Fruit fly (Drosophila melanogaster): ENCODE data around the gene Prim1.

The Prim1 gene

DNA sequence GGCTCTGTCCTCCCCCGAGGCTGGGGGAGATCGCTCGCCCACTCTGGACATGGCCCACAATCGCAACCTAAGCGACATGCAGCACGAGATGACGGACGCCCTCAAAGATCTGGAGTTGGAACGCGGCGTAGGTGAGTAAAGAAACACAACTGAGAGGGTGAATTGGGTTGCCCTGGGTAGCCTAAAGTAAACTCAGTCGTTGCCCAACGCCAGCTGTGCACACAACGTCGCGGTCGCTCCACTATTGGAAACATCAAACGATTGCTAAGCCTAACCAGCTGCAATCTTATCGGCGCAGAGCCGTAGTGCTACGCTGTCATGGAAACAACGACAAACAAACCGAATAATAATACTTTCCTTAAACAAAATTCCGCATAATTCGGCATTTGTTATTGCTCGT, 7.2 kb downstream of the Prim1 start:
- TF ChIP-seq Pif1B (GFP tag; optimal IDR thresholded peaks at IDR 0.05): no peak
- TF ChIP-seq Snoo (tag; optimal IDR thresholded peaks at IDR 0.05): no peak
- no peak for TF ChIP-seq CG9948 (tag; optimal IDR thresholded peaks at IDR 0.05)
- TF ChIP-seq gl (tag; optimal IDR thresholded peaks at IDR 0.05): no peak
- no peak for TF ChIP-seq CG10348 (GFP tag; IDR thresholded peaks at IDR 0.05)
- TF ChIP-seq CG14655 (GFP tag; optimal IDR thresholded peaks at IDR 0.05): no peak
- TF ChIP-seq EcR (GFP tag; optimal IDR thresholded peaks at IDR 0.05): no peak
- no peak for TF ChIP-seq CG32121 (GFP tag; IDR thresholded peaks at IDR 0.05)
- no peak for TF ChIP-seq CG8159 (tag; optimal IDR thresholded peaks at IDR 0.05)
- TF ChIP-seq CG17806 (tag; optimal IDR thresholded peaks at IDR 0.05): no peak
- TF ChIP-seq CG15710 (tag; optimal IDR thresholded peaks at IDR 0.05): no peak
- TF ChIP-seq Ets98B (GFP tag; IDR thresholded peaks at IDR 0.05): no peak
- TF ChIP-seq CG12605 (GFP tag; IDR thresholded peaks at IDR 0.05): no peak
- TF ChIP-seq D1 (tag; optimal IDR thresholded peaks at IDR 0.05): no peak

DNA sequence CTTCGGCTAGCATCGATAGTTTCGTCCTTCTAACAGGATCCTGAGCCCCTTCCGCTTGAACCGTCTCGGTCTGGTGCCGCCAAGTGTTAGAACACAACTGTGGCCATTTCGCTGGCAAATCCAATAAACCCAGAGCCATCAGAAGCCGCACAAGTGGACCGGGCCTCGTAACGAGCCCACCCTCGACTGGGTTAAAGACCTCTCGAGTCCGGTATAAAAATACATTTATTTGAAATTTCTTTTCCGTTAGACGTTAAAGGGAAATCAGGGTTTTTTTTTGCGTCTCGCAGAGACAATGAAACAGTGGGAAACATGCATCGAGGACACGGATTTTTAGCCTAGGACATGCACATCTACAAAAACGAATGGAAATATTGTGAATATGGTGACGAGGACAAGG, 16.1 kb downstream of the Prim1 start, which contains the start of gene Culd:
TSS of gene Culd (minus strand) at position 101 of the 400 bp plus-strand sequence.
- TF ChIP-seq EcR (GFP tag; optimal IDR thresholded peaks at IDR 0.05): no peak

DNA sequence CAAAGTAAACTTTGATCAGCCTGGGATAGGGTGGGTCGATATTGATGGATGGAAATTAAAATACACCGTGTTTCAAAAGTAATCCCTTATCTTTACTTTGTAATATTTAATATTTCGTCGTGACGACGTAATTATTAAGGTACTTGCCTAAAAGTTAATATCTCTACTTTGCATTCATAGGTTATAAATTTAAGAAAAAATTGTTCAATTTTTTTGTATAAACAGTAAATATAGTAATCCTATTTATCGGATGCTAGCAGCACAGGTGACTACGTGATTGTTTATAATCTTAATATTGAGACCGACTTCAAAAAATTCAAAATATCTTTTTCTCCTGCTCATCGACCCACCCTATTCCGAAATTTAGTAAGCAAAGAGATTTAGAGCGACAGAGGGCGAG, 18.0 kb downstream of the Prim1 start:
- peak; percentile 73 for TF ChIP-seq CG8159 (tag; optimal IDR thresholded peaks at IDR 0.05)
- no peak for TF ChIP-seq gl (tag; optimal IDR thresholded peaks at IDR 0.05)
- peak; percentile 55 for TF ChIP-seq Snoo (tag; optimal IDR thresholded peaks at IDR 0.05)
- no peak for TF ChIP-seq CG9948 (tag; optimal IDR thresholded peaks at IDR 0.05)
- no peak for TF ChIP-seq Pif1A (GFP tag; optimal IDR thresholded peaks at IDR 0.05)
- TF ChIP-seq CG34367 (tag; optimal IDR thresholded peaks at IDR 0.05): peak; percentile 43
- TF ChIP-seq CG15710 (tag; optimal IDR thresholded peaks at IDR 0.05): no peak
- TF ChIP-seq rn (GFP tag; IDR thresholded peaks at IDR 0.05): no peak
- TF ChIP-seq CG17806 (tag; optimal IDR thresholded peaks at IDR 0.05): peak; percentile 53

DNA sequence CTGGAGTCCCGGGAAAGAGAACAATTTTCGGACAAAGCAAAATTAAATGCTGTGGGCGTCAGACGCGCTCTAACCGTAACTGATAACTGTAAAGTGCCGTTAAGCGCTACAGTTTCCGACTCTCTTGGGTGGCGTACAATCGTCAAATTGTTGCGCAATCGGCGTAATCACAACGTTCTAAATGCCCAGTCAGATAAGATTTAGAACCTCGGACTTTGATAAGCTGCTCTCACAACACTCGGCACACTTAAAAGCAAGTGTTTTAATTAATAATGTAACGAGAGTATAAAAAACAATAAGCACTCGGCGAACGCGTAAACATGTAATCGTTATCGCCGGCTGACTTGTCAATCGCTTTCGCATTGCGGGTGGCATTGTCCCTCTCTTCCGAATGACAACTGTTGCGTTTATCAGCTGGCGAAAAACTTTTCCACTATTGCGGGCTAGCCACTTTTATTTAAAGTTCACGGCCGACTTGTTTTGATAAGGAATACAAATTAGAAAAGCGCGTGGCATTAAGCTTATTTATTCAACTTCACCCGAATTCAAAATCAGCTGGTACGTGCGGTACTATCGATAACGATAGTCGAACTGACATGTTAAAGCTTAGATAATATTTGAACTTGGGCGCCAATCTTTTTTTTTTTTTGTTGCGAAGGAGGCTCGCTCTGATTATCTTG, 18.8 kb downstream of the Prim1 start:
- TF ChIP-seq CG13204 (GFP tag; optimal IDR thresholded peaks at IDR 0.05) (no peak), CG12605 (GFP tag; IDR thresholded peaks at IDR 0.05) (peak; percentile 49; the same call in 1 of the 2 replicates)

DNA sequence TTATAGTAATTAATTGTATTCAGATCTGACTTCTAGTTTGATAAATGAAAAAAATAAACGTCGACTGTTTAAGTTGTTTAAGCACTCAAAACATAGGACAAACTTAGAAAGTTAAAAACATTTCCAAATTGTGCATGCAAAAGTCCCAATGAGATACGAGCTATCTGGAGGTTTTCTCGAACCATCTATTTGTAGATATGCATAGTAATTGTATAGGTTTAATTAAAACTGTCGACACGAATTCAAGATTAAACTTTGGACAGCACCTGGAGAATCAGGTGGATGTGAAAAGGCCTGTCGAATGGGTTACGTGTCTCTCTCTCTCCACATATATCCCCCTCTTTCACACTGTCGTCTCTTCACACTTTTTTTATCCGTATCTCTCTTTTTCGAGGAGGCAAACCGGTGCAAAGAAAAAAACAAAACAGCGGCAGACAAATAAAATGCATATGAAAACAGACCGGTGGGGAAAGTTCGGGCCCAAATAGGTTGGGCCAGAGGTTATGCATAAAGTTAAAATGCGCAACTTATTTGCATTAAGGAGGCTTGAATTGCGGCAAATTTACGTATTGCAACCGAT, 20.0 kb downstream of the Prim1 start:
- TF ChIP-seq Pif1B (GFP tag; optimal IDR thresholded peaks at IDR 0.05) (no peak), D1 (tag; optimal IDR thresholded peaks at IDR 0.05) (no peak), EcR (GFP tag; optimal IDR thresholded peaks at IDR 0.05) (no peak), CG13204 (GFP tag; optimal IDR thresholded peaks at IDR 0.05) (peak; percentile 61), CG8159 (tag; optimal IDR thresholded peaks at IDR 0.05) (peak; percentile 52), Ets98B (GFP tag; IDR thresholded peaks at IDR 0.05) (peak; percentile 26; the same call in 1 of the 2 replicates), rn (GFP tag; IDR thresholded peaks at IDR 0.05) (0 out of 2 replicates have a peak, but pooled peaks have one; percentile 26), CG34367 (tag; optimal IDR thresholded peaks at IDR 0.05) (peak; percentile 63), CG10348 (GFP tag; IDR thresholded peaks at IDR 0.05) (no peak), CG9948 (tag; optimal IDR thresholded peaks at IDR 0.05) (peak; percentile 36), CG14655 (GFP tag; optimal IDR thresholded peaks at IDR 0.05) (peak; percentile 56), Pif1A (GFP tag; optimal IDR thresholded peaks at IDR 0.05) (peak; percentile 3), CG17806 (tag; optimal IDR thresholded peaks at IDR 0.05) (peak; percentile 41), fd96Ca (GFP tag; IDR thresholded peaks at IDR 0.05) (peak; percentile 45; the same call in 1 of the 3 replicates), CG12605 (GFP tag; IDR thresholded peaks at IDR 0.05) (peak; percentile 81), Snoo (tag; optimal IDR thresholded peaks at IDR 0.05) (no peak), CG4496 (GFP tag; IDR thresholded peaks at IDR 0.05) (peak; percentile 50; the same call in 1 of the 3 replicates), CG32121 (GFP tag; IDR thresholded peaks at IDR 0.05) (0 out of 2 replicates have a peak, but pooled peaks have one; percentile 10), gl (tag; optimal IDR thresholded peaks at IDR 0.05) (peak; percentile 84), CG8301 (tag; optimal IDR thresholded peaks at IDR 0.05) (peak; percentile 53), CG15710 (tag; optimal IDR thresholded peaks at IDR 0.05) (peak; percentile 55)

DNA sequence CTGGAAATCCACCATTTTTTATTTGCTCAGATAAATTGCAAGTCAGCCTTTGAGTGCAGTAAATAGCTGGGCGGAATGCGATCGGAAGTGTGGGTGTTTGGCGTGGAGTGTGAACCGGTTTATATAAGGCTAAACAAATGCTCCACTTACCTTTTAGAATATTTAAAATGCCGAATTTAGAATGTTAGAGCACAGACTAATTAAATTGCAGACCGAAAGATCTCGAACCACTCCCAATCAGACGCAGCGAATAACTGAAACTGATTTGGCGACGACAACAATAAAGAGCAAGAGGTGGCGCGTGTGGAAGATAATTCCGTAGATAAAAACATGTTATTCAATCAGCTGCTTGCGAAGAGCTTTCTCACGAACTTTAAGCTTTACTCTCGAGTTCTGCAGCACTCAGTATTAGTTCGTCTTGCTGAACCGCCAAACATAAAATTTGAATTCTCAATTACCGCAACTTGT, 20.6 kb downstream of the Prim1 start, which contains the start of gene Idh:
TSS of gene Idh (minus strand) at position 264 of the 468 bp plus-strand sequence.
- TF ChIP-seq CG17806 (tag; optimal IDR thresholded peaks at IDR 0.05) (no peak), Ets98B (GFP tag; IDR thresholded peaks at IDR 0.05) (peak; percentile 29; the same call in 1 of the 2 replicates), CG13204 (GFP tag; optimal IDR thresholded peaks at IDR 0.05) (no peak), CG12605 (GFP tag; IDR thresholded peaks at IDR 0.05) (peak; percentile 9; the same call in 1 of the 2 replicates), CG15710 (tag; optimal IDR thresholded peaks at IDR 0.05) (no peak), Snoo (tag; optimal IDR thresholded peaks at IDR 0.05) (peak; percentile 13), CG4496 (GFP tag; IDR thresholded peaks at IDR 0.05) (peak; percentile 7; the same call in 1 of the 3 replicates), CG32121 (GFP tag; IDR thresholded peaks at IDR 0.05) (no peak; the same call in 1 of the 2 replicates), Pif1B (GFP tag; optimal IDR thresholded peaks at IDR 0.05) (no peak), CG9948 (tag; optimal IDR thresholded peaks at IDR 0.05) (no peak), CG8301 (tag; optimal IDR thresholded peaks at IDR 0.05) (peak; percentile 7), CG14655 (GFP tag; optimal IDR thresholded peaks at IDR 0.05) (peak; percentile 15), fd96Ca (GFP tag; IDR thresholded peaks at IDR 0.05) (no peak; the same call in 2 of the 3 replicates), gl (tag; optimal IDR thresholded peaks at IDR 0.05) (no peak), CG34367 (tag; optimal IDR thresholded peaks at IDR 0.05) (no peak), D1 (tag; optimal IDR thresholded peaks at IDR 0.05) (peak; percentile 50), CG8159 (tag; optimal IDR thresholded peaks at IDR 0.05) (no peak), EcR (GFP tag; optimal IDR thresholded peaks at IDR 0.05) (peak; percentile 17)
